Fruit fly (Drosophila melanogaster) whole organism, prepupa: Measurements from ENCODE around the gene f.
A peak's percentile ranks its signal among the peaks of the same experiment; 100 is the strongest.

Source experiments
- CG10631 ChIP-seq: fragments of 200-800 bp; sonication (Bioruptor generic); optimal IDR thresholded peaks from 2 replicates; lab custom pipeline; 2016; ENCODE audit warnings: missing biosample characterization, missing genetic modification characterization
- CG10669 ChIP-seq: fragments of 200-800 bp; sonication (Bioruptor generic); optimal IDR thresholded peaks from 3 replicates; lab custom pipeline; 2018; ENCODE audit warnings: missing biosample characterization, mild to moderate bottlenecking, missing genetic modification characterization, moderate library complexity
- CG11294 ChIP-seq: fragments of 200-800 bp; sonication (Bioruptor generic); IDR thresholded peaks from 2 replicates; pipeline ENCODE4 v1.3.6; 2022; ENCODE audit warnings: missing biosample characterization, missing genetic modification characterization
- CG11762 ChIP-seq: fragments of 200-800 bp; sonication (Bioruptor generic); optimal IDR thresholded peaks from 3 replicates; lab custom pipeline; 2016; ENCODE audit warnings: missing biosample characterization, missing genetic modification characterization; ENCODE audit not compliant: insufficient read depth
- CG11902 ChIP-seq: fragments of 200-800 bp; sonication (Bioruptor generic); optimal IDR thresholded peaks from 3 replicates; lab custom pipeline; 2016; ENCODE audit warnings: missing biosample characterization, missing genetic modification characterization
- CG15336 ChIP-seq: fragments of 200-800 bp; sonication (Bioruptor generic); IDR thresholded peaks from 2 replicates; pipeline ENCODE4 v1.3.6; 2022; ENCODE audit warnings: missing biosample characterization, missing genetic modification characterization
- CG3032 ChIP-seq: fragments of 200-800 bp; optimal IDR thresholded peaks from 2 replicates; lab custom pipeline; 2019; ENCODE audit warnings: missing biosample characterization, mild to moderate bottlenecking, missing genetic modification characterization, moderate library complexity
- CG31627 ChIP-seq: fragments of 200-800 bp; sonication (Bioruptor generic); optimal IDR thresholded peaks from 3 replicates; lab custom pipeline; 2016; ENCODE audit warnings: missing biosample characterization, missing genetic modification characterization
- CG32006 ChIP-seq: fragments of 200-800 bp; sonication (Bioruptor generic); optimal IDR thresholded peaks from 3 replicates; lab custom pipeline; 2017; ENCODE audit warnings: missing biosample characterization, mild to moderate bottlenecking, missing genetic modification characterization
- CG34406 ChIP-seq: fragments of 200-800 bp; sonication (Bioruptor generic); optimal IDR thresholded peaks from 3 replicates; lab custom pipeline; 2016; ENCODE audit warnings: missing biosample characterization, missing genetic modification characterization
- CG3919 ChIP-seq: fragments of 200-800 bp; sonication (Bioruptor generic); optimal IDR thresholded peaks from 3 replicates; lab custom pipeline; 2016; ENCODE audit warnings: missing biosample characterization, missing genetic modification characterization
- CG4318 ChIP-seq: fragments of 200-800 bp; sonication (Bioruptor generic); optimal IDR thresholded peaks from 3 replicates; lab custom pipeline; 2017; ENCODE audit warnings: missing biosample characterization, mild to moderate bottlenecking, missing genetic modification characterization
- CG6276 ChIP-seq: fragments of 200-800 bp; sonication (Bioruptor generic); optimal IDR thresholded peaks from 2 replicates; lab custom pipeline; 2017; ENCODE audit warnings: missing biosample characterization, mild to moderate bottlenecking, missing genetic modification characterization
- CG6792 ChIP-seq: fragments of 200-800 bp; sonication (Bioruptor generic); optimal IDR thresholded peaks from 3 replicates; lab custom pipeline; 2016; ENCODE audit warnings: missing biosample characterization, missing genetic modification characterization
- CG6854 ChIP-seq: fragments of 200-800 bp; sonication (Bioruptor generic); optimal IDR thresholded peaks from 2 replicates; lab custom pipeline; 2017; ENCODE audit warnings: missing biosample characterization, mild to moderate bottlenecking, missing genetic modification characterization
- CG7368 ChIP-seq: fragments of 200-800 bp; sonication (Bioruptor generic); optimal IDR thresholded peaks from 3 replicates; lab custom pipeline; 2016; ENCODE audit warnings: missing biosample characterization, missing genetic modification characterization
- CG8632 ChIP-seq: fragments of 200-800 bp; sonication (Bioruptor generic); optimal IDR thresholded peaks from 3 replicates; lab custom pipeline; 2016; ENCODE audit warnings: missing biosample characterization, missing genetic modification characterization
- CG9139 ChIP-seq: fragments of 200-800 bp; sonication (Bioruptor generic); optimal IDR thresholded peaks from 3 replicates; lab custom pipeline; 2017; ENCODE audit warnings: missing biosample characterization, mild to moderate bottlenecking, missing genetic modification characterization
- Eip75B ChIP-seq: fragments of 200-800 bp; sonication (Bioruptor generic); optimal IDR thresholded peaks from 3 replicates; lab custom pipeline; 2016; ENCODE audit warnings: missing biosample characterization, missing genetic modification characterization
- Eip78C ChIP-seq: fragments of 200-800 bp; sonication (Bioruptor generic); peaks from one replicate; lab custom pipeline; 2016; ENCODE audit warnings: missing biosample characterization, missing genetic modification characterization
- Eip93F ChIP-seq: fragments of 200-800 bp; sonication (Bioruptor generic); optimal IDR thresholded peaks from 2 replicates; lab custom pipeline; 2016; ENCODE audit warnings: missing biosample characterization, mild to moderate bottlenecking, missing genetic modification characterization
- Ets96B ChIP-seq: fragments of 200-800 bp; optimal IDR thresholded peaks from 2 replicates; lab custom pipeline; 2019; ENCODE audit warnings: missing biosample characterization, mild to moderate bottlenecking, missing genetic modification characterization, moderate library complexity
- Gug ChIP-seq: fragments of 200-800 bp; sonication (Bioruptor generic); IDR thresholded peaks from 2 replicates; pipeline ENCODE4 v1.3.6; 2022; ENCODE audit warnings: missing biosample characterization, missing genetic modification characterization
- Hr39 ChIP-seq: fragments of 200-800 bp; sonication (Bioruptor generic); optimal IDR thresholded peaks from 2 replicates; lab custom pipeline; 2016; ENCODE audit warnings: missing biosample characterization, missing genetic modification characterization
- Hr4 ChIP-seq: fragments of 200-800 bp; sonication (Bioruptor generic); optimal IDR thresholded peaks from 3 replicates; lab custom pipeline; 2016; ENCODE audit warnings: missing biosample characterization, missing genetic modification characterization
- Lpt ChIP-seq: fragments of 200-800 bp; sonication (Bioruptor generic); optimal IDR thresholded peaks from 3 replicates; lab custom pipeline; 2016; ENCODE audit warnings: missing biosample characterization, missing genetic modification characterization
- Met ChIP-seq: fragments of 200-800 bp; sonication (Bioruptor generic); optimal IDR thresholded peaks from 3 replicates; lab custom pipeline; 2016; ENCODE audit warnings: missing biosample characterization, missing genetic modification characterization
- Sox102F ChIP-seq: fragments of 200-800 bp; sonication (Bioruptor generic); optimal IDR thresholded peaks from 2 replicates; lab custom pipeline; 2016; ENCODE audit warnings: missing biosample characterization, mild to moderate bottlenecking, missing genetic modification characterization
- Sox14 ChIP-seq: fragments of 200-800 bp; sonication (Bioruptor generic); optimal IDR thresholded peaks from 3 replicates; lab custom pipeline; 2016; ENCODE audit warnings: missing biosample characterization, missing genetic modification characterization
- achi ChIP-seq: fragments of 200-800 bp; sonication (Bioruptor generic); optimal IDR thresholded peaks from 3 replicates; lab custom pipeline; 2016; ENCODE audit warnings: missing biosample characterization, missing genetic modification characterization
- acj6 ChIP-seq: fragments of 200-800 bp; sonication (Bioruptor generic); optimal IDR thresholded peaks from 3 replicates; lab custom pipeline; 2016; ENCODE audit warnings: missing biosample characterization, missing genetic modification characterization
- cyc ChIP-seq: fragments of 200-800 bp; sonication (Bioruptor generic); optimal IDR thresholded peaks from 3 replicates; lab custom pipeline; 2016; ENCODE audit warnings: missing biosample characterization, missing genetic modification characterization
- dac ChIP-seq: fragments of 200-800 bp; sonication (Bioruptor generic); optimal IDR thresholded peaks from 2 replicates; lab custom pipeline; 2017; ENCODE audit warnings: missing biosample characterization, mild to moderate bottlenecking, missing genetic modification characterization
- dsx ChIP-seq: fragments of 200-800 bp; optimal IDR thresholded peaks from 3 replicates; lab custom pipeline; 2019; ENCODE audit warnings: missing biosample characterization, mild to moderate bottlenecking, missing genetic modification characterization, moderate library complexity; ENCODE audit not compliant: poor library complexity, severe bottlenecking
- esn ChIP-seq: fragments of 200-800 bp; sonication (Bioruptor generic); optimal IDR thresholded peaks from 2 replicates; lab custom pipeline; 2016; ENCODE audit warnings: missing biosample characterization, mild to moderate bottlenecking, missing genetic modification characterization, moderate library complexity
- fd85E ChIP-seq: fragments of 200-800 bp; sonication (Bioruptor generic); optimal IDR thresholded peaks from 3 replicates; lab custom pipeline; 2016; ENCODE audit warnings: missing biosample characterization, missing genetic modification characterization
- fkh ChIP-seq: fragments of 200-800 bp; sonication (Bioruptor generic); optimal IDR thresholded peaks from 3 replicates; lab custom pipeline; 2017; ENCODE audit warnings: missing biosample characterization, mild to moderate bottlenecking, missing genetic modification characterization, moderate library complexity
- lz ChIP-seq: fragments of 200-800 bp; sonication (Bioruptor generic); optimal IDR thresholded peaks from 3 replicates; lab custom pipeline; 2016; ENCODE audit warnings: missing biosample characterization, missing genetic modification characterization
- net ChIP-seq: fragments of 200-800 bp; sonication (Bioruptor generic); optimal IDR thresholded peaks from 3 replicates; lab custom pipeline; 2016; ENCODE audit warnings: missing biosample characterization, missing genetic modification characterization
- salr ChIP-seq, 2 experiments: fragments of 200-800 bp; sonication (Bioruptor generic); optimal IDR thresholded peaks; 3 replicates each; lab custom pipeline; 2016 to 2018; ENCODE audit warnings: missing biosample characterization in 2 of 2, missing genetic modification characterization in 2 of 2, mild to moderate bottlenecking in 1 of 2
- spab ChIP-seq: fragments of 200-800 bp; sonication (Bioruptor generic); optimal IDR thresholded peaks from 2 replicates; lab custom pipeline; 2017; ENCODE audit warnings: missing biosample characterization, mild to moderate bottlenecking, missing genetic modification characterization, missing genetic modification reagents
- vri ChIP-seq: fragments of 200-800 bp; sonication (Bioruptor generic); optimal IDR thresholded peaks from 3 replicates; lab custom pipeline; 2016; ENCODE audit warnings: missing biosample characterization, mild to moderate bottlenecking, missing genetic modification characterization

The f gene

DNA sequence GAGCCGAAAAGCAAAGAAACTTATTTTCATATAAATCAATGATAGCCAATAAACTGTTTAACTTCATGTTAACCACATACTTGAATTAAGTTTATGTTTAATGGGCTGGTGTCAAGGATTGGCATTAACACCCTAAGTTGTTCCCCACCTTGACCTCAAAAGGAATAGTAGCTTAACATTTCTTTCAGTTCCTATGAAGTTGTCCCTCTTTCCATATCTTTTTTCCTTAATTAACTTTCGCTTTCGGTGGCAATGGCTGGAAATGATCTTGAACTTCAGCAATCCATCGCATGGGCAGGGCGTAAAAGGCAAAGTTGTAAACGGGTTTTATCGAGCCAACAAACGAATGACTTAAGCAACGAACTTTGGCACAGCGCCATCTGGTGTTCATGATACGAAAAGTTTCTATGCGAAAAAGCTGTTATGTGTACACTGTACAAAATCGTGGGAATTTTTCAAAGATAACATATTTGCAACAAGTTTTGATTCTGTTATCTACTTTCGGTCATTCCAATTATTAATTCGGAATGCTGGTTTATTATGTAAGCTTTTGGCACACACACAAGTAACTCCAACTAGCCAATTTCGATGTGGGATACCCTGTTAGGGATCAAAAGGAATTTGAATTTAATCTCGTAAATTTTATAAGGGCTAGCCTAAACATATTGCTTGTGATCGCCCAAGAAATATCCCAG, 3.1 kb upstream of the f start (continued):
- peak; percentile 59 for TF ChIP-seq Met (GFP tag; lab: Kevin White, UChicago)
- peak; percentile 48 for TF ChIP-seq Hr4 (GFP tag; lab: Kevin White, UChicago)
- TF ChIP-seq CG10669 = no peak
- peak; percentile 17 for TF ChIP-seq CG6792 (GFP tag; lab: Kevin White, UChicago)
- no peak for TF ChIP-seq CG9139 (GFP tag; lab: Kevin White, UChicago)
- no peak for TF ChIP-seq CG6276 (GFP tag; lab: Kevin White, UChicago)
- TF ChIP-seq achi (GFP tag; lab: Kevin White, UChicago) = peak; percentile 45
- TF ChIP-seq fkh (GFP tag; lab: Kevin White, UChicago) = no peak
- TF ChIP-seq lz (GFP tag; lab: Kevin White, UChicago) = peak; percentile 67
- TF ChIP-seq fd85E (GFP tag; lab: Kevin White, UChicago) = no peak
- TF ChIP-seq CG8632 = no peak
- peak; percentile 37 for TF ChIP-seq dac
- peak; percentile 56 for TF ChIP-seq esn (GFP tag; lab: Kevin White, UChicago)
- no peak for TF ChIP-seq Eip75B (GFP tag; lab: Kevin White, UChicago)

DNA sequence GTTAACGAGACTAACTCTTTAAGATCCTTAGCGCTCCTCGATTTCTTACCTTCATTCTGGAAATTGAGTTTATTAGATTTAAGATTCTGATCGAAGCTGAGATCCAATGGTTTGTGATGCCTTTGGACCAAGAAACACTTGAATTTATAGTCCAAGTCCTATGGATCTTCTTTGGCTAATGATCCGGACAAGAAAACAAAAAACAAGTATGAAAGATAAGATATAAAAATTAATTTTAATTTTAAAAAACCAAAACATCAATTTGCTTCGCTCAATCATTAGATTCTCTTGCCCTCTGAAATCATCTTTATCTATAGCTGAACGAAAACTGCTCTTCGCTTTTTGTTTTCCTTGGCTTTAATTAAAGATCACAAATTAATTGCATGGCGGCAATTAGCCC, 1.8 kb upstream of the f start, which contains the start of gene CG10597:
CG10597 (minus strand) TSS at position 101 of the 400 bp plus-strand sequence.
- TF ChIP-seq Eip75B (GFP tag; lab: Kevin White, UChicago) (no peak), vri (GFP tag; lab: Kevin White, UChicago) (no peak), Gug (GFP tag; lab: Robert Waterston, UW) (no peak), Hr4 (GFP tag; lab: Kevin White, UChicago) (no peak), CG3919 (GFP tag; lab: Kevin White, UChicago) (no peak)

DNA sequence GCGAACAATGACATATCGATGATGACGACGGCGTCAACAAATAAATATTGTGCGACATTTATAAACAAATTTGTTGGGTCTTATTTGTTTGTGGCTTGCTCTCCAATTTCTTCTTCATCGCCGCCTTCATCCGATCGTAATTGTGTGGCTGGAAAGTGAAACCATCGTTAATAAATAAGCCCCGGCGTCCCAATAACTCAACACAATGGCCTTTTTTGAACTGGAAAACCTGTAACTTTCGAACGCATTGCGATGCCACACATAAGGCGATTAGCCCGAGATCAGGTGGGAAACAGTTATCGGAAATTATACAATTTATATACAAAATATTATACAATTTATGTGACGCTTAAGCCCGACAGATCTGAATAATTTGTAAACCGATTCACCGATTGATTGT, 3.7 kb downstream of the f start:
- no peak for TF ChIP-seq salr (GFP tag; optimal IDR thresholded peaks at IDR 0.05; lab: Kevin White, UChicago)
- TF ChIP-seq Eip93F (GFP tag; lab: Kevin White, UChicago) = no peak
- no peak for TF ChIP-seq CG34406
- TF ChIP-seq fd85E (GFP tag; lab: Kevin White, UChicago) = no peak
- no peak for TF ChIP-seq esn (GFP tag; lab: Kevin White, UChicago)
- no peak for TF ChIP-seq CG9139 (GFP tag; lab: Kevin White, UChicago)
- TF ChIP-seq CG15336 (GFP tag; lab: Robert Waterston, UW) = no peak

DNA sequence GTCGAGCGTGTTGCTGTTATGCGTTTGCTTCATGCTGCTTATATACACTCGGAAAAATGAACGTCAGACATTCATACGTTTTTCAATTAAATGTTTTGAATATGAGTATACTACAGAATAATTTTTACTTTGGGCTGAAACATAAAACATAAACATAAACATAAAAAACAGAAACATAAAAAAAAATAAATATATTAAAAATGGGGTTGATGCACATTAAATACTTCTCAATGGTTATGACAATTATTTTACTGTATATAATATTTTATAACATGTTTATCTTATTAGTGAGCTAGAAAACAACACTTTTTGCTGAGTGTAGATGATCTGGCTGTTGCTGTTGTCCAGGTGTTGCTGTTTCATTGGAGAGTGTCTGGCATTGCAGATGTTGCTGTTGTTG, 4.7 kb downstream of the f start:
- TF ChIP-seq CG11294 (GFP tag; lab: Robert Waterston, UW) (no peak), Met (GFP tag; lab: Kevin White, UChicago) (peak; percentile 55), Sox14 (GFP tag; lab: Kevin White, UChicago) (peak; percentile 41), net (GFP tag; lab: Kevin White, UChicago) (peak; percentile 78), CG4318 (GFP tag; lab: Kevin White, UChicago) (peak; percentile 79), CG11762 (GFP tag; lab: Kevin White, UChicago) (peak; percentile 63), fkh (GFP tag; lab: Kevin White, UChicago) (no peak), CG15336 (GFP tag; lab: Robert Waterston, UW) (peak; percentile 87), salr (GFP tag; optimal IDR thresholded peaks at IDR 0.05; lab: Kevin White, UChicago) (peak in 1 of 2 experiments; percentile 77), CG10631 (peak; percentile 73), spab (GFP tag; lab: Kevin White, UChicago) (peak; percentile 55), Eip78C (GFP tag; lab: Kevin White, UChicago) (peak; percentile 92), CG32006 (GFP tag; lab: Kevin White, UChicago) (peak; percentile 90), Hr39 (GFP tag; lab: Kevin White, UChicago) (no peak), CG7368 (GFP tag; lab: Kevin White, UChicago) (peak; percentile 63), Ets96B (tag; lab: Kevin White, UChicago) (peak; percentile 62), Eip75B (GFP tag; lab: Kevin White, UChicago) (peak; percentile 38), CG8632 (peak; percentile 71), Lpt (GFP tag; lab: Kevin White, UChicago) (peak; percentile 78), Sox102F (peak; percentile 35), achi (GFP tag; lab: Kevin White, UChicago) (peak; percentile 77), CG3919 (GFP tag; lab: Kevin White, UChicago) (peak; percentile 77), dsx (GFP tag; lab: Kevin White, UChicago) (peak; percentile 70), CG11902 (peak; percentile 13), dac (peak; percentile 49), cyc (GFP tag; lab: Kevin White, UChicago) (peak; percentile 21), CG6276 (GFP tag; lab: Kevin White, UChicago) (peak; percentile 78), CG6792 (GFP tag; lab: Kevin White, UChicago) (peak; percentile 70), Hr4 (GFP tag; lab: Kevin White, UChicago) (peak; percentile 69), CG6854 (GFP tag; lab: Kevin White, UChicago) (no peak), CG31627 (peak; percentile 19), acj6 (GFP tag; lab: Kevin White, UChicago) (peak; percentile 75), CG3032 (peak; percentile 67)
